Worm (Caenorhabditis elegans): Measurements from ENCODE around the gene F44E7.4.

- TF ChIP-seq dve-1 (tag; optimal IDR thresholded peaks at IDR 0.05) (no peak), fkh-10 (GFP tag; optimal IDR thresholded peaks at IDR 0.05) (no peak), madf-2 (tag; optimal IDR thresholded peaks at IDR 0.05) (no peak), hlh-6 (tag; optimal IDR thresholded peaks at IDR 0.05) (no peak), ceh-30 (tag; optimal IDR thresholded peaks at IDR 0.05) (no peak), ceh-31 (tag; optimal IDR thresholded peaks at IDR 0.05) (no peak), nhr-232 (tag; optimal IDR thresholded peaks at IDR 0.05) (no peak)
These were observed 8.5 kb downstream of the F44E7.4 start for ce11 chrV:5768292-5768695.

All from whole organism, late embryonic.